Worm (Caenorhabditis elegans) whole organism, L3 larva: Measurements from ENCODE around the gene epic-2.

Experiments
- R02D3.7 ChIP-seq: fragments of 150-350 bp; optimal IDR thresholded peaks from 2 replicates; lab custom pipeline; 2014; ENCODE audit warnings: missing biosample characterization, missing genetic modification characterization
- ZK546.5 ChIP-seq: sonication (generic microtip); optimal IDR thresholded peaks from 2 replicates; lab custom pipeline; 2017; ENCODE audit warnings: missing biosample characterization, missing genetic modification characterization
- aly-2 ChIP-seq: fragments of 150-350 bp; optimal IDR thresholded peaks from 2 replicates; lab custom pipeline; 2014; ENCODE audit warnings: missing biosample characterization, missing genetic modification characterization
- ama-1 ChIP-seq: fragments of 150-350 bp; optimal IDR thresholded peaks from 2 replicates; lab custom pipeline; 2018
- ceh-16 ChIP-seq: sonication (generic microtip); optimal IDR thresholded peaks from 2 replicates; lab custom pipeline; 2017; ENCODE audit warnings: missing biosample characterization, missing genetic modification characterization
- ceh-28 ChIP-seq: fragments of 150-350 bp; optimal IDR thresholded peaks from 2 replicates; lab custom pipeline; 2014; ENCODE audit warnings: missing biosample characterization, missing genetic modification reagents, missing genetic modification characterization
- ceh-82 ChIP-seq: fragments of 150-350 bp; optimal IDR thresholded peaks from 2 replicates; lab custom pipeline; 2014; ENCODE audit warnings: missing biosample characterization, missing genetic modification characterization
- ceh-9 ChIP-seq: sonication (generic microtip); optimal IDR thresholded peaks from 2 replicates; lab custom pipeline; 2018; ENCODE audit warnings: missing biosample characterization, missing genetic modification characterization
- daf-12 ChIP-seq: fragments of 150-350 bp; optimal IDR thresholded peaks from 2 replicates; lab custom pipeline; 2014; ENCODE audit warnings: missing biosample characterization, missing genetic modification reagents, missing genetic modification characterization
- egl-27 ChIP-seq: sonication (generic microtip); optimal IDR thresholded peaks from 4 replicates; lab custom pipeline; 2017; ENCODE audit warnings: missing biosample characterization, missing genetic modification reagents, missing genetic modification characterization
- egl-5 ChIP-seq: fragments of 150-350 bp; optimal IDR thresholded peaks from 2 replicates; lab custom pipeline; 2017; ENCODE audit warnings: missing biosample characterization, missing genetic modification reagents, missing genetic modification characterization, inconsistent platforms
- elt-1 ChIP-seq: fragments of 150-350 bp; optimal IDR thresholded peaks from 2 replicates; lab custom pipeline; 2014; ENCODE audit warnings: missing biosample characterization, missing genetic modification characterization
- elt-2 ChIP-seq: sonication (generic microtip); optimal IDR thresholded peaks from 2 replicates; lab custom pipeline; 2016; ENCODE audit warnings: missing genetic modification reagents, mild to moderate bottlenecking, missing genetic modification characterization, missing compliant biosample characterization
- elt-3 ChIP-seq, 3 experiments: fragments of 150-350 bp in 1 of 3; sonication (generic microtip) in 2 of 3; optimal IDR thresholded peaks; 2 replicates in 2 of 3; 4 replicates in 1 of 3; lab custom pipeline; 2014 to 2017; ENCODE audit warnings: missing biosample characterization in 3 of 3, missing genetic modification characterization in 3 of 3
- eor-1 ChIP-seq, 2 experiments: fragments of 150-350 bp; optimal IDR thresholded peaks; 2 replicates each; lab custom pipeline; 2014 to 2018; ENCODE audit warnings: missing biosample characterization in 2 of 2, missing genetic modification characterization in 2 of 2
- fkh-10 ChIP-seq: sonication (generic microtip); optimal IDR thresholded peaks from 2 replicates; lab custom pipeline; 2017; ENCODE audit warnings: missing biosample characterization, missing genetic modification reagents, missing genetic modification characterization
- fkh-2 ChIP-seq: fragments of 150-350 bp; optimal IDR thresholded peaks from 2 replicates; lab custom pipeline; 2014; ENCODE audit warnings: missing biosample characterization, missing genetic modification reagents, missing genetic modification characterization
- fos-1 ChIP-seq: fragments of 150-350 bp; optimal IDR thresholded peaks from 2 replicates; lab custom pipeline; 2014; ENCODE audit warnings: missing biosample characterization, missing genetic modification characterization
- hmg-11 ChIP-seq: sonication (generic microtip); optimal IDR thresholded peaks from 2 replicates; lab custom pipeline; 2016; ENCODE audit warnings: missing genetic modification characterization, missing compliant biosample characterization
- jun-1 ChIP-seq: fragments of 150-350 bp; optimal IDR thresholded peaks from 2 replicates; lab custom pipeline; 2014; ENCODE audit warnings: missing biosample characterization, missing genetic modification reagents, missing genetic modification characterization
- lin-15B ChIP-seq: fragments of 150-350 bp; optimal IDR thresholded peaks from 2 replicates; lab custom pipeline; 2014; ENCODE audit warnings: missing biosample characterization, missing genetic modification characterization
- lin-39 ChIP-seq: fragments of 150-350 bp; optimal IDR thresholded peaks from 2 replicates; lab custom pipeline; 2018; ENCODE audit warnings: missing biosample characterization, missing genetic modification reagents, missing genetic modification characterization
- lsy-12 ChIP-seq: sonication (generic microtip); optimal IDR thresholded peaks from 2 replicates; lab custom pipeline; 2016; ENCODE audit warnings: mild to moderate bottlenecking, missing genetic modification characterization, missing compliant biosample characterization
- mdl-1 ChIP-seq: fragments of 150-350 bp; optimal IDR thresholded peaks from 2 replicates; lab custom pipeline; 2014; ENCODE audit warnings: missing biosample characterization, missing genetic modification characterization
- mml-1 ChIP-seq: fragments of 150-350 bp; sonication (generic microtip); optimal IDR thresholded peaks from 3 replicates; lab custom pipeline; 2014; ENCODE audit warnings: missing biosample characterization, missing genetic modification characterization
- nfya-1 ChIP-seq: sonication (generic microtip); optimal IDR thresholded peaks from 2 replicates; lab custom pipeline; 2017; ENCODE audit warnings: missing genetic modification characterization, mild to moderate bottlenecking, missing compliant biosample characterization, antibody characterized with exemption, moderate library complexity; ENCODE audit not compliant: insufficient read depth
- nhr-11 ChIP-seq: fragments of 150-350 bp; optimal IDR thresholded peaks from 2 replicates; lab custom pipeline; 2014; ENCODE audit warnings: missing biosample characterization, missing genetic modification characterization
- nhr-12 ChIP-seq: fragments of 150-350 bp; optimal IDR thresholded peaks from 2 replicates; lab custom pipeline; 2014; ENCODE audit warnings: missing biosample characterization, missing genetic modification characterization
- nhr-23 ChIP-seq: fragments of 150-350 bp; optimal IDR thresholded peaks from 2 replicates; lab custom pipeline; 2014; ENCODE audit warnings: missing biosample characterization, missing genetic modification reagents, missing genetic modification characterization
- nhr-237 ChIP-seq: fragments of 150-350 bp; optimal IDR thresholded peaks from 2 replicates; lab custom pipeline; 2014; ENCODE audit warnings: missing biosample characterization, missing genetic modification characterization
- nhr-25 ChIP-seq: sonication (generic microtip); optimal IDR thresholded peaks from 2 replicates; lab custom pipeline; 2017; ENCODE audit warnings: missing biosample characterization, missing genetic modification characterization
- nhr-28 ChIP-seq: fragments of 150-350 bp; optimal IDR thresholded peaks from 2 replicates; lab custom pipeline; 2014; ENCODE audit warnings: missing biosample characterization, missing genetic modification characterization
- nhr-43 ChIP-seq: sonication (generic microtip); optimal IDR thresholded peaks from 2 replicates; lab custom pipeline; 2016; ENCODE audit warnings: mild to moderate bottlenecking, missing genetic modification characterization, missing compliant biosample characterization; ENCODE audit not compliant: poor library complexity, severe bottlenecking
- nhr-67 ChIP-seq: fragments of 150-350 bp; optimal IDR thresholded peaks from 2 replicates; lab custom pipeline; 2014; ENCODE audit warnings: missing biosample characterization, missing genetic modification characterization
- nhr-76 ChIP-seq: fragments of 150-350 bp; sonication (generic microtip); optimal IDR thresholded peaks from 5 replicates; lab custom pipeline; 2014; ENCODE audit warnings: missing biosample characterization, missing genetic modification characterization
- nhr-77 ChIP-seq: fragments of 150-350 bp; optimal IDR thresholded peaks from 2 replicates; lab custom pipeline; 2014; ENCODE audit warnings: missing biosample characterization, missing genetic modification characterization
- pha-4 ChIP-seq: fragments of 150-350 bp; optimal IDR thresholded peaks from 2 replicates; lab custom pipeline; 2014; ENCODE audit warnings: missing biosample characterization, missing genetic modification reagents, missing genetic modification characterization
- pqm-1 ChIP-seq: fragments of 150-350 bp; optimal IDR thresholded peaks from 2 replicates; lab custom pipeline; 2017; ENCODE audit warnings: missing biosample characterization, missing genetic modification characterization, inconsistent platforms
- sea-2 ChIP-seq: fragments of 150-350 bp; sonication (generic microtip); optimal IDR thresholded peaks from 4 replicates; lab custom pipeline; 2014; ENCODE audit warnings: missing biosample characterization, missing genetic modification reagents, missing genetic modification characterization
- skn-1 ChIP-seq: fragments of 150-350 bp; optimal IDR thresholded peaks from 2 replicates; lab custom pipeline; 2014; ENCODE audit warnings: missing biosample characterization, missing genetic modification characterization
- snpc-4 ChIP-seq: fragments of 150-350 bp; optimal IDR thresholded peaks from 2 replicates; lab custom pipeline; 2014; ENCODE audit warnings: missing biosample characterization, missing genetic modification characterization
- tbx-2 ChIP-seq: sonication (generic microtip); optimal IDR thresholded peaks from 2 replicates; lab custom pipeline; 2016; ENCODE audit warnings: mild to moderate bottlenecking, missing genetic modification characterization, missing compliant biosample characterization
- unc-39 ChIP-seq: sonication (generic microtip); optimal IDR thresholded peaks from 4 replicates; lab custom pipeline; 2017; ENCODE audit warnings: missing biosample characterization, missing genetic modification characterization
- unc-62 ChIP-seq: fragments of 150-350 bp; sonication (generic microtip); optimal IDR thresholded peaks from 4 replicates; lab custom pipeline; 2014; ENCODE audit warnings: missing biosample characterization, missing genetic modification reagents, missing genetic modification characterization
- zag-1 ChIP-seq: fragments of 150-350 bp; optimal IDR thresholded peaks from 2 replicates; lab custom pipeline; 2014; ENCODE audit warnings: missing biosample characterization, missing genetic modification characterization
- ztf-11 ChIP-seq: fragments of 150-350 bp; optimal IDR thresholded peaks from 2 replicates; lab custom pipeline; 2014; ENCODE audit warnings: missing biosample characterization, missing genetic modification characterization
- ztf-4 ChIP-seq: fragments of 150-350 bp; optimal IDR thresholded peaks from 2 replicates; lab custom pipeline; 2014; ENCODE audit warnings: missing biosample characterization, missing genetic modification characterization

The epic-2 gene

ce11 chrIV:1710535-1710934, 10.1 kb upstream of the epic-2 start:
- no peak for TF ChIP-seq pqm-1
- no peak for TF ChIP-seq nhr-67 (tag; lab: Kevin White, UChicago)

DNA sequence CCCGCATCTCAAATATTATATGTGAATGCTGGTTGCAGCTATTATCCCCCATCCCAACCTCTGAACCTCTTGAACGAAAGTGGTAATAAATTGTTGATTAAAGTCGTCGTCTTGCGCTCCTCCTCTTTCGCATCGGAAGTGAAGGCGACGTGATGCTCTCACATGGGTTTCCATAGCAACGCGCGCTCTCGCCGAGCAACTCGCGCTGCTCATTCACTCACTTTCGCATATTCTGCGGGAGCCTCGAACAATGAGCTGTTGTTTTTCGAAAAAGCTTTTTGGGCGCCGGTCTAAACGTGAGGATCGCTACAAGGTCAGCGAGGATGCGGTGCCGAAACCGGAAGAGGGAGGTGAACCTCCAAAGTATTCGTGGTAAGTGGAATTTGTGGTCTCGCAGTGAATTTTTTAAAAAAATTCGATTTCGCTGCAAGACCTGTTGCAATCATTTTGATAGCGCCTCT, 9.5 kb upstream of the epic-2 start, which contains the start of gene rpi-2:
Gene rpi-2, plus strand, starts transcription at position 234 of the 461 bp plus-strand sequence.
- TF ChIP-seq nhr-23 (tag; lab: Kevin White, UChicago) (no peak), nhr-11 (tag; lab: Kevin White, UChicago) (no peak), skn-1 (tag; lab: Kevin White, UChicago) (no peak), ztf-4 (tag; lab: Kevin White, UChicago) (no peak), ZK546.5 (tag; lab: Kevin White, UChicago) (no peak), lsy-12 (tag; lab: Kevin White, UChicago) (no peak), ceh-82 (tag; lab: Kevin White, UChicago) (no peak), ceh-16 (tag; lab: Kevin White, UChicago) (no peak), elt-3 (tag; optimal IDR thresholded peaks at IDR 0.05; lab: Kevin White, UChicago) (no peak), nhr-12 (tag; lab: Kevin White, UChicago) (no peak), egl-5 (tag; lab: Kevin White, UChicago) (no peak), elt-1 (tag; lab: Kevin White, UChicago) (no peak), sea-2 (GFP tag; lab: Kevin White, UChicago) (no peak), daf-12 (tag; lab: Kevin White, UChicago) (no peak), nhr-67 (tag; lab: Kevin White, UChicago) (no peak), elt-2 (tag; lab: Kevin White, UChicago) (peak; percentile 23), snpc-4 (tag; lab: Kevin White, UChicago) (no peak), R02D3.7 (tag; lab: Kevin White, UChicago) (no peak), fkh-10 (no peak), nhr-76 (tag; lab: Kevin White, UChicago) (no peak), ceh-28 (tag; lab: Kevin White, UChicago) (peak; percentile 28), nfya-1 (tag; lab: Kevin White, UChicago) (no peak), nhr-28 (no peak), jun-1 (no peak), pha-4 (tag; lab: Kevin White, UChicago) (no peak), lin-39 (tag; lab: Kevin White, UChicago) (no peak), pqm-1 (no peak), egl-27 (tag; lab: Kevin White, UChicago) (no peak), mml-1 (no peak), nhr-77 (peak; percentile 59), hmg-11 (tag; lab: Kevin White, UChicago) (peak; percentile 37), tbx-2 (tag; lab: Kevin White, UChicago) (no peak), zag-1 (tag; lab: Kevin White, UChicago) (no peak), unc-39 (tag; lab: Kevin White, UChicago) (no peak), nhr-237 (tag; lab: Kevin White, UChicago) (no peak), ceh-9 (tag; lab: Kevin White, UChicago) (no peak), fos-1 (tag; lab: Kevin White, UChicago) (no peak), fkh-2 (tag; lab: Kevin White, UChicago) (no peak), aly-2 (tag; lab: Kevin White, UChicago) (peak; percentile 70), eor-1 (tag; optimal IDR thresholded peaks at IDR 0.05; lab: Kevin White, UChicago) (no peak), nhr-25 (tag; lab: Kevin White, UChicago) (no peak), ztf-11 (tag; lab: Kevin White, UChicago) (no peak), mdl-1 (tag; lab: Kevin White, UChicago) (no peak), ama-1 (lab: Kevin White, UChicago) (peak; percentile 84), nhr-43 (peak; percentile 55), lin-15B (tag; lab: Kevin White, UChicago) (no peak), unc-62 (GFP tag; lab: Kevin White, UChicago) (no peak)
- TF ChIP-seq, all 47 proteins: peak for 7
